Fruit fly (Drosophila melanogaster): ENCODE measurements around the gene Ocrl.

DNA sequence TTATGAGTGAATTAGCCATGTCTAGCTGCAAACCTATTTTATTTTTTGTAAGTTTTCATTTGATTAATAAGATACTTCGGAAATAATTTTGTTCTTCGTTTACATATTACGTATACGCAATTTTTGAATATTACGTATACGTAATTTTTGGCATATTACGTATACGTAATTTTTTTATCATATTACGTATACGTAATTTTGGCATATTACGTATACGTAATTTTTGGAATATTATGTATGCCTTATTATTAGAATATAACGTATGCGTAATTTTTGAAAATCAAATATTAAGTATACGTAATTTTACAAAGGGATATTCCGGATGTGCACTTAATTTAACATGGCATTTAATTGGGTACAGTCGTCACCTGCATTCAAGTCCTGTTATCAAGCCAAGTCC is 45.4 kb downstream of the Ocrl start:
- TF ChIP-seq Sox102F (GFP tag; optimal IDR thresholded peaks at IDR 0.05) (no peak), pdm3 (GFP tag; optimal IDR thresholded peaks at IDR 0.05) (no peak), Eip93F (GFP tag; optimal IDR thresholded peaks at IDR 0.05) (no peak), CG15336 (GFP tag; IDR thresholded peaks at IDR 0.05) (no peak), Lpt (GFP tag; optimal IDR thresholded peaks at IDR 0.05) (no peak), fkh (GFP tag; optimal IDR thresholded peaks at IDR 0.05) (no peak)

Measured in whole organism, prepupa.